Worm (Caenorhabditis elegans) whole organism, L2 larva: ENCODE data around the gene trxr-1.

Experiments
- F13H6.1 ChIP-seq: sonication (generic microtip); optimal IDR thresholded peaks from 2 replicates; lab custom pipeline; 2016; ENCODE audit warnings: missing genetic modification characterization, missing compliant biosample characterization
- Y55F3AM.14 ChIP-seq: fragments of 200-800 bp; sonication (Bioruptor generic); optimal IDR thresholded peaks from 2 replicates; lab custom pipeline; 2018; ENCODE audit warnings: mild to moderate bottlenecking, missing genetic modification characterization, missing compliant biosample characterization
- ZK546.5 ChIP-seq: sonication (generic microtip); optimal IDR thresholded peaks from 2 replicates; lab custom pipeline; 2017; ENCODE audit warnings: missing biosample characterization, missing genetic modification characterization
- alr-1 ChIP-seq: fragments of 150-350 bp; optimal IDR thresholded peaks from 2 replicates; lab custom pipeline; 2014; ENCODE audit warnings: missing biosample characterization, missing genetic modification characterization
- aly-2 ChIP-seq: fragments of 150-350 bp; optimal IDR thresholded peaks from 2 replicates; lab custom pipeline; 2014; ENCODE audit warnings: missing biosample characterization, missing genetic modification characterization
- ama-1 ChIP-seq: fragments of 150-350 bp; optimal IDR thresholded peaks from 2 replicates; lab custom pipeline; 2018; ENCODE audit warnings: inconsistent platforms
- ceh-16 ChIP-seq: fragments of 150-350 bp; optimal IDR thresholded peaks from 2 replicates; lab custom pipeline; 2014; ENCODE audit warnings: missing biosample characterization, missing genetic modification characterization
- ceh-82 ChIP-seq: fragments of 150-350 bp; optimal IDR thresholded peaks from 2 replicates; lab custom pipeline; 2014; ENCODE audit warnings: missing biosample characterization, missing genetic modification characterization
- dmd-4 ChIP-seq: sonication (generic microtip); optimal IDR thresholded peaks from 2 replicates; lab custom pipeline; 2017; ENCODE audit warnings: missing biosample characterization, missing genetic modification characterization
- egl-27 ChIP-seq: sonication (generic microtip); optimal IDR thresholded peaks from 3 replicates; lab custom pipeline; 2017; ENCODE audit warnings: missing biosample characterization, missing genetic modification reagents, missing genetic modification characterization
- elt-3 ChIP-seq: sonication (generic microtip); optimal IDR thresholded peaks from 2 replicates; lab custom pipeline; 2017; ENCODE audit warnings: missing biosample characterization, missing genetic modification characterization
- gmeb-1 ChIP-seq: fragments of 150-350 bp; optimal IDR thresholded peaks from 2 replicates; lab custom pipeline; 2014; ENCODE audit warnings: missing biosample characterization, missing genetic modification characterization
- lin-13 ChIP-seq: fragments of 150-350 bp; optimal IDR thresholded peaks from 2 replicates; lab custom pipeline; 2014; ENCODE audit warnings: missing biosample characterization, missing genetic modification reagents, missing genetic modification characterization
- lin-39 ChIP-seq: fragments of 150-350 bp; optimal IDR thresholded peaks from 2 replicates; lab custom pipeline; 2014; ENCODE audit warnings: missing biosample characterization, missing genetic modification reagents, missing genetic modification characterization
- lsy-2 ChIP-seq, 2 experiments: fragments of 150-350 bp in 1 of 2; sonication (generic microtip) in 1 of 2; optimal IDR thresholded peaks; 2 replicates each; lab custom pipeline; 2014 to 2017; ENCODE audit warnings: missing biosample characterization in 2 of 2, missing genetic modification characterization in 2 of 2
- mab-5 ChIP-seq: fragments of 150-350 bp; optimal IDR thresholded peaks from 2 replicates; lab custom pipeline; 2014; ENCODE audit warnings: missing biosample characterization, missing genetic modification characterization
- mdl-1 ChIP-seq, 2 experiments: fragments of 150-350 bp in 1 of 2; sonication (generic microtip) in 1 of 2; optimal IDR thresholded peaks; 2 replicates each; lab custom pipeline; 2017; ENCODE audit warnings: missing biosample characterization in 2 of 2, missing genetic modification characterization in 2 of 2
- nhr-10 ChIP-seq: sonication (generic microtip); optimal IDR thresholded peaks from 2 replicates; lab custom pipeline; 2017; ENCODE audit warnings: missing biosample characterization, missing genetic modification characterization
- nhr-11 ChIP-seq: fragments of 150-350 bp; optimal IDR thresholded peaks from 2 replicates; lab custom pipeline; 2014; ENCODE audit warnings: missing biosample characterization, missing genetic modification characterization
- nhr-12 ChIP-seq: fragments of 150-350 bp; optimal IDR thresholded peaks from 2 replicates; lab custom pipeline; 2014; ENCODE audit warnings: missing biosample characterization, missing genetic modification characterization
- nhr-129 ChIP-seq: fragments of 150-350 bp; optimal IDR thresholded peaks from 2 replicates; lab custom pipeline; 2014; ENCODE audit warnings: missing biosample characterization, missing genetic modification characterization
- nhr-21 ChIP-seq: fragments of 150-350 bp; optimal IDR thresholded peaks from 2 replicates; lab custom pipeline; 2014; ENCODE audit warnings: missing biosample characterization, missing genetic modification characterization
- nhr-23 ChIP-seq: fragments of 150-350 bp; optimal IDR thresholded peaks from 2 replicates; lab custom pipeline; 2014; ENCODE audit warnings: missing biosample characterization, missing genetic modification reagents, missing genetic modification characterization
- nhr-25 ChIP-seq: fragments of 150-350 bp; sonication (generic microtip); optimal IDR thresholded peaks from 3 replicates; lab custom pipeline; 2014; ENCODE audit warnings: missing biosample characterization, missing genetic modification characterization
- nhr-6 ChIP-seq: fragments of 150-350 bp; optimal IDR thresholded peaks from 2 replicates; lab custom pipeline; 2014; ENCODE audit warnings: missing biosample characterization, missing genetic modification characterization
- nhr-77 ChIP-seq: fragments of 150-350 bp; optimal IDR thresholded peaks from 2 replicates; lab custom pipeline; 2014; ENCODE audit warnings: missing biosample characterization, missing genetic modification characterization
- peb-1 ChIP-seq: fragments of 150-350 bp; optimal IDR thresholded peaks from 2 replicates; lab custom pipeline; 2014; ENCODE audit warnings: missing biosample characterization, missing genetic modification characterization
- sem-4 ChIP-seq: fragments of 150-350 bp; optimal IDR thresholded peaks from 2 replicates; lab custom pipeline; 2014; ENCODE audit warnings: missing biosample characterization, missing genetic modification reagents, missing genetic modification characterization
- skn-1 ChIP-seq: sonication (generic microtip); optimal IDR thresholded peaks from 2 replicates; lab custom pipeline; 2017; ENCODE audit warnings: missing biosample characterization, missing genetic modification characterization
- sma-3 ChIP-seq: sonication (generic microtip); optimal IDR thresholded peaks from 2 replicates; lab custom pipeline; 2016; ENCODE audit warnings: missing genetic modification reagents, missing genetic modification characterization, missing compliant biosample characterization
- sma-9 ChIP-seq, 2 experiments: fragments of 150-350 bp in 1 of 2; sonication (generic microtip) in 1 of 2; optimal IDR thresholded peaks; 2 replicates each; lab custom pipeline; 2014 to 2016; ENCODE audit warnings: missing genetic modification characterization in 2 of 2, mild to moderate bottlenecking in 1 of 2, missing biosample characterization in 1 of 2, missing compliant biosample characterization in 1 of 2, missing genetic modification reagents in 1 of 2, moderate library complexity in 1 of 2
- snpc-4 ChIP-seq: fragments of 150-350 bp; optimal IDR thresholded peaks from 2 replicates; lab custom pipeline; 2014; ENCODE audit warnings: missing biosample characterization, missing genetic modification characterization
- unc-39 ChIP-seq: fragments of 150-350 bp; optimal IDR thresholded peaks from 2 replicates; lab custom pipeline; 2014; ENCODE audit warnings: missing biosample characterization, missing genetic modification characterization
- unc-62 ChIP-seq: fragments of 150-350 bp; optimal IDR thresholded peaks from 2 replicates; lab custom pipeline; 2014; ENCODE audit warnings: missing biosample characterization, missing genetic modification reagents, missing genetic modification characterization
- zag-1 ChIP-seq: fragments of 150-350 bp; optimal IDR thresholded peaks from 2 replicates; lab custom pipeline; 2014; ENCODE audit warnings: missing biosample characterization, missing genetic modification characterization
- ztf-1 ChIP-seq: fragments of 200-800 bp; sonication (Bioruptor generic); conservative IDR thresholded peaks from 2 replicates; pipeline ENCODE4 v1.3.6; 2022; ENCODE audit warnings: missing genetic modification characterization, missing compliant biosample characterization
- ztf-11 ChIP-seq: sonication (generic microtip); optimal IDR thresholded peaks from 2 replicates; lab custom pipeline; 2017; ENCODE audit warnings: missing biosample characterization, missing genetic modification characterization

Gene trxr-1

ce11 chrIV:7011728-7012127, at the start of gene trxr-1:
Gene trxr-1 (plus strand): TSS chrIV:7011954.
- TF ChIP-seq nhr-23 (tag; lab: Kevin White, UChicago) (no peak), peb-1 (tag; lab: Kevin White, UChicago) (no peak), elt-3 (tag; lab: Kevin White, UChicago) (no peak), gmeb-1 (tag; lab: Kevin White, UChicago) (no peak), ceh-16 (no peak), ztf-1 (GFP tag; lab: Robert Waterston, UW) (no peak), F13H6.1 (tag; lab: Kevin White, UChicago) (no peak), nhr-12 (tag; lab: Kevin White, UChicago) (no peak)

DNA sequence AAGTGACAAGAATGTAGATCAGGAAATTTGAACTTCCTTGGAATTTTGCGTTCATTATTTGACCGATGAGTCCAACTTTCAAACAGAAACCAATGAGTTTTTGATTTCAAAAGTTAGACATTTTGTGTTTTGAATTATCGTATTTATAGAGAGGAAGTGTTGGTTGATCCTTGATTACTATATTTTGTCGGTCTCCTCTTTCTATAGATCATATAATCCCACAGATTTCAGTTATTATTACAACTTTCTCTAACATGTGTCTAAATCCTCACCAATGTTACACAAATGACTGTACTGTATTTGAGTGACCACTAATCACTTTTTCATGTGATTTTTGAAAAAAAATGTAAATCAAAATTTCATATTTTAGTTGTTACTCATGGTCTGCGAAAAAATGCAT, 47.2 kb upstream of the trxr-1 start, which contains the start of gene B0478.3:
B0478.3 (minus strand) TSS at position 101 of the 400 bp plus-strand sequence.
- TF ChIP-seq lsy-2 (tag; optimal IDR thresholded peaks at IDR 0.05; lab: Kevin White, UChicago), result no peak
- TF ChIP-seq dmd-4, result no peak
- no peak for TF ChIP-seq nhr-10
- no peak for TF ChIP-seq sma-9 (GFP tag; optimal IDR thresholded peaks at IDR 0.05; lab: Kevin White, UChicago)
- no peak for TF ChIP-seq sma-9 (tag; optimal IDR thresholded peaks at IDR 0.05; lab: Kevin White, UChicago)
- no peak for TF ChIP-seq sma-3 (GFP tag; lab: Kevin White, UChicago)
- TF ChIP-seq lin-13, result no peak
- TF ChIP-seq unc-62 (GFP tag; lab: Kevin White, UChicago), result no peak
- TF ChIP-seq zag-1 (tag; lab: Kevin White, UChicago), result no peak
- no peak for TF ChIP-seq mab-5 (tag; lab: Kevin White, UChicago)
- no peak for TF ChIP-seq nhr-6
- no peak for TF ChIP-seq ceh-16
- no peak for TF ChIP-seq ama-1 (lab: Kevin White, UChicago)
- no peak for TF ChIP-seq egl-27 (tag; lab: Kevin White, UChicago)
- TF ChIP-seq Y55F3AM.14 (GFP tag; lab: Kevin White, UChicago), result no peak
- TF ChIP-seq nhr-11 (tag; lab: Kevin White, UChicago), result no peak
- no peak for TF ChIP-seq ztf-11 (tag; lab: Kevin White, UChicago)
- TF ChIP-seq mdl-1 (tag; optimal IDR thresholded peaks at IDR 0.05; lab: Kevin White, UChicago), result no peak
- no peak for TF ChIP-seq elt-3 (tag; lab: Kevin White, UChicago)
- no peak for TF ChIP-seq F13H6.1 (tag; lab: Kevin White, UChicago)
- TF ChIP-seq nhr-21, result no peak

ce11 chrIV:6965192-6965591, 46.6 kb upstream of the trxr-1 start, which contains the start of gene ZK381.2:
Gene ZK381.2 (plus strand): TSS chrIV:6965492.
- TF ChIP-seq sma-9 (GFP tag; optimal IDR thresholded peaks at IDR 0.05; lab: Kevin White, UChicago) (no peak), sma-9 (tag; optimal IDR thresholded peaks at IDR 0.05; lab: Kevin White, UChicago) (no peak), lin-39 (tag; lab: Kevin White, UChicago) (no peak), F13H6.1 (tag; lab: Kevin White, UChicago) (no peak), ZK546.5 (tag; lab: Kevin White, UChicago) (no peak), nhr-12 (tag; lab: Kevin White, UChicago) (no peak), ceh-82 (no peak), sem-4 (no peak), skn-1 (tag; lab: Kevin White, UChicago) (no peak), nhr-6 (no peak), elt-3 (tag; lab: Kevin White, UChicago) (no peak), aly-2 (tag; lab: Kevin White, UChicago) (no peak), nhr-23 (tag; lab: Kevin White, UChicago) (no peak), nhr-21 (no peak), unc-62 (GFP tag; lab: Kevin White, UChicago) (no peak), lsy-2 (tag; optimal IDR thresholded peaks at IDR 0.05; lab: Kevin White, UChicago) (no peak), ceh-16 (no peak), mdl-1 (tag; optimal IDR thresholded peaks at IDR 0.05; lab: Kevin White, UChicago) (no peak), ztf-1 (GFP tag; lab: Robert Waterston, UW) (no peak), Y55F3AM.14 (GFP tag; lab: Kevin White, UChicago) (no peak)
- TF ChIP-seq, all 48 proteins: peak for 0

- no peak for TF ChIP-seq egl-27 (tag; lab: Kevin White, UChicago)
- TF ChIP-seq unc-62 (GFP tag; lab: Kevin White, UChicago), result no peak
- TF ChIP-seq ceh-16, result no peak
- TF ChIP-seq nhr-129 (tag; lab: Kevin White, UChicago), result no peak
- TF ChIP-seq lin-13, result no peak
- no peak for TF ChIP-seq nhr-23 (tag; lab: Kevin White, UChicago)
- TF ChIP-seq, all 48 proteins: peak for 0
These were observed 41.5 kb upstream of the trxr-1 start, which contains the start of gene ZK381.8 for ce11 chrIV:6970271-6970670. Gene ZK381.8 (minus strand): TSS chrIV:6970371.

- TF ChIP-seq lin-39 (tag; lab: Kevin White, UChicago) (no peak), lsy-2 (tag; optimal IDR thresholded peaks at IDR 0.05; lab: Kevin White, UChicago) (no peak), unc-39 (no peak), egl-27 (tag; lab: Kevin White, UChicago) (no peak), zag-1 (tag; lab: Kevin White, UChicago) (no peak), nhr-25 (tag; lab: Kevin White, UChicago) (no peak), sma-9 (GFP tag; optimal IDR thresholded peaks at IDR 0.05; lab: Kevin White, UChicago) (no peak), sma-9 (tag; optimal IDR thresholded peaks at IDR 0.05; lab: Kevin White, UChicago) (no peak), alr-1 (tag; lab: Kevin White, UChicago) (no peak), nhr-12 (tag; lab: Kevin White, UChicago) (no peak), snpc-4 (tag; lab: Kevin White, UChicago) (no peak), unc-62 (GFP tag; lab: Kevin White, UChicago) (no peak), gmeb-1 (tag; lab: Kevin White, UChicago) (no peak), nhr-6 (no peak), sem-4 (no peak), nhr-11 (tag; lab: Kevin White, UChicago) (no peak), peb-1 (tag; lab: Kevin White, UChicago) (no peak), nhr-77 (tag; lab: Kevin White, UChicago) (no peak), lin-13 (no peak), sma-3 (GFP tag; lab: Kevin White, UChicago) (no peak)
These were observed 40.5 kb upstream of the trxr-1 start, which contains the start of gene ZK381.62 for ce11 chrIV:6971213-6971612. Gene ZK381.62 (minus strand): TSS chrIV:6971313.
